Worm (Caenorhabditis elegans): Measurements from ENCODE around the gene ZK938.12.

The ZK938.12 gene

DNA sequence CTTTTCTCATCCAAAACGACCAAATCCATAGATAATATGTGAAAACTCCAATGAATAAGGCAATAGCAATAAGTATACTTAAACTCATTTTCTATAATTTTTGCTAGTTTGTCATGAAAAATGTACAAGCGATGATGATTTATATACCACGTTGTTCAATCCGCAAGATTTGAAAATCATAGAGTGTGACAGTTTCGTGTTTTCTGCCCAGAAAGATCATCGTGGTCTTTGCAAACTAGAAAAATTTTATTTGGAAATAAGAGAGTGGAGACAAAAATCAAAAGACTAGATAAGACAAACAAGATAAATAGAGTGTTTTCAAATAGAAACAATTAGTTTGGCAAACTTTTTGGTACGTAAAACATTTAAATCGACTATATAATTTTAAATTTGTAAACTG, 37.9 kb upstream of the ZK938.12 start, which contains the start of gene cyp-13A3:
Gene cyp-13A3, minus strand, starts transcription at position 101 of the 400 bp plus-strand sequence.
- peak; percentile 70 for TF ChIP-seq nhr-20 (tag; optimal IDR thresholded peaks at IDR 0.05)
- TF ChIP-seq unc-98 (GFP tag; IDR thresholded peaks at IDR 0.05): no peak
- no peak for TF ChIP-seq ceh-8 (GFP tag; optimal IDR thresholded peaks at IDR 0.05)

DNA sequence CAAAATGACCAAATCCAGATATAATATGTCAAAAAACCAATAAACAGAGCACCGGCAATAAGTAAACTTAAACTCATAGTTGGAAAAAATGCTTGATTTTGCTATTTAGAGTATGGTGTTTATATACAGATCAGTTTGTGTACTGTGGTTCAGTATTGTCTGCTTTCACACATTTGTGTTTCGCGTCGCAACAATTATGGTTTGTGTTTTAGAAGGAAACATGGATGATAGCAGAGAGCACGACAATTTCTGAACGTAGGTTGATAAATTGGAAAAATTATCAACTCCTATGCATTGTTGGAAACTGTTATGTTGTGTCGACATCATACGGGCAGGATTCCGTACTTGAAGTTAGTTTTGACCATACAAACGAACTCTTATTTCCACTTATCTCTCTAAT, 33.5 kb upstream of the ZK938.12 start, which contains the start of gene cyp-13A4:
Gene cyp-13A4, minus strand, starts transcription at position 77 of the 400 bp plus-strand sequence.
- TF ChIP-seq nhr-76 (tag; optimal IDR thresholded peaks at IDR 0.05) (no peak), zip-4 (GFP tag; optimal IDR thresholded peaks at IDR 0.05) (no peak), unc-62 (GFP tag; optimal IDR thresholded peaks at IDR 0.05) (no peak), lin-13 (GFP tag; optimal IDR thresholded peaks at IDR 0.05) (no peak), hlh-17 (GFP tag; optimal IDR thresholded peaks at IDR 0.05; ENCODE audit: borderline replicate concordance) (no peak), dsc-1 (tag; optimal IDR thresholded peaks at IDR 0.05) (no peak), nhr-71 (tag; optimal IDR thresholded peaks at IDR 0.05) (no peak), lin-39 (tag; optimal IDR thresholded peaks at IDR 0.05) (no peak), sox-4 (tag; optimal IDR thresholded peaks at IDR 0.05) (no peak), fkh-8 (tag; optimal IDR thresholded peaks at IDR 0.05) (no peak), efl-1 (optimal IDR thresholded peaks at IDR 0.05) (no peak), efl-1 (GFP tag; optimal IDR thresholded peaks at IDR 0.05 in 1 of 2) (no peak), nhr-47 (tag; optimal IDR thresholded peaks at IDR 0.05) (no peak), mab-9 (GFP tag; IDR thresholded peaks at IDR 0.05) (no peak), blmp-1 (tag; optimal IDR thresholded peaks at IDR 0.05) (no peak), C34B4.2 (tag; optimal IDR thresholded peaks at IDR 0.05) (no peak)

DNA sequence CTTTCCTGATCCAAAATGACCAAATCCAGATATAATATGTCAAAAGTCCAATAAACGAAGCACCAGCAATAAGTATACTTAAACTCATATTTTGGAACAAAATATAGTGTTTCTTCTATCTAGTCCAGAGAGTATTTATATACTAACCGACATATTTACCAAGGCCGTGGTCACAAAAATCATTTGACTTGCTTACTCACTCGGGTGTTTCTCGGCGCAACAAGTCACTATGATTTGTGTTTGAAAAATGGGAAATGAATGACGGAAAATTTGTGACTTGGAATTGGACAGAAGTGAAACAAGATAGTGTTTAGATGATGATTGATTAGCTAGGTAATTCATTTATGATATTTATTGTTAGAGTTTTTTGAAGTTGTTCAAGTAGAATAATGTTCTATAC, 30.9 kb upstream of the ZK938.12 start, which contains the start of gene cyp-13A5:
Gene cyp-13A5, minus strand, starts transcription at position 112 of the 400 bp plus-strand sequence.
- no peak for TF ChIP-seq fkh-4 (tag; optimal IDR thresholded peaks at IDR 0.05; ENCODE audit: borderline replicate concordance)
- no peak for TF ChIP-seq fkh-10 (GFP tag; optimal IDR thresholded peaks at IDR 0.05)
- TF ChIP-seq lin-14 (GFP tag; optimal IDR thresholded peaks at IDR 0.05): peak; percentile 80
- no peak for TF ChIP-seq tlp-1 (tag; optimal IDR thresholded peaks at IDR 0.05)
- peak in 4 of 6 experiments; percentile 23 to 78 (median 41) for TF ChIP-seq elt-3 (tag; optimal IDR thresholded peaks at IDR 0.05)
- peak; percentile 11 for TF ChIP-seq tbx-2 (tag; optimal IDR thresholded peaks at IDR 0.05)
- no peak for TF ChIP-seq nhr-84 (tag; optimal IDR thresholded peaks at IDR 0.05)
- TF ChIP-seq nhr-90 (tag; optimal IDR thresholded peaks at IDR 0.05; ENCODE audit: poor library complexity): peak; percentile 27
- TF ChIP-seq isw-1 (GFP tag; IDR thresholded peaks at IDR 0.05): no peak
- no peak for TF ChIP-seq swsn-7 (tag; optimal IDR thresholded peaks at IDR 0.05)
- TF ChIP-seq rnt-1 (tag; optimal IDR thresholded peaks at IDR 0.05): no peak
- peak; percentile 71 for TF ChIP-seq blmp-1 (tag; optimal IDR thresholded peaks at IDR 0.05)
- TF ChIP-seq C16A3.4 (tag; optimal IDR thresholded peaks at IDR 0.05): peak; percentile 0
- no peak for TF ChIP-seq ceh-82 (tag; optimal IDR thresholded peaks at IDR 0.05)
- peak; percentile 56 for TF ChIP-seq snu-23 (GFP tag; optimal IDR thresholded peaks at IDR 0.05)
- no peak for TF ChIP-seq C34B4.2 (tag; optimal IDR thresholded peaks at IDR 0.05)
- no peak for TF ChIP-seq jun-1 (tag; optimal IDR thresholded peaks at IDR 0.05)
- peak; percentile 47 for TF ChIP-seq nhr-71 (tag; optimal IDR thresholded peaks at IDR 0.05)
- peak; percentile 89 for TF ChIP-seq nhr-20 (tag; optimal IDR thresholded peaks at IDR 0.05)
- no peak for TF ChIP-seq sox-4 (tag; optimal IDR thresholded peaks at IDR 0.05)
- peak; percentile 34 for TF ChIP-seq elt-2 (tag; optimal IDR thresholded peaks at IDR 0.05)
- peak in 1 of 2 experiments; percentile 5 for TF ChIP-seq mdl-1 (tag; optimal IDR thresholded peaks at IDR 0.05)
- no peak for TF ChIP-seq hpl-2 (GFP tag; optimal IDR thresholded peaks at IDR 0.05)
- TF ChIP-seq lin-35 (GFP tag; optimal IDR thresholded peaks at IDR 0.05): peak in 1 of 2 experiments; percentile 41
- no peak for TF ChIP-seq ceh-8 (GFP tag; optimal IDR thresholded peaks at IDR 0.05)
- peak; percentile 88 for TF ChIP-seq nhr-85 (tag)

Measured in whole organism, L1 larva.